Worm (Caenorhabditis elegans): Measurements from ENCODE around the gene ccch-5.

Gene ccch-5

ce11 chrIV:14919310-14919709 is at the start of gene ccch-5:
Gene ccch-5 (plus strand): TSS chrIV:14919610.
- no peak for TF ChIP-seq nfya-1 (tag; optimal IDR thresholded peaks at IDR 0.05; ENCODE audit: insufficient read depth)
- TF ChIP-seq nhr-43 (tag; optimal IDR thresholded peaks at IDR 0.05; ENCODE audit: poor library complexity, severe bottlenecking) = no peak

- TF ChIP-seq R02D3.7 (tag; optimal IDR thresholded peaks at IDR 0.05) = no peak
- TF ChIP-seq nhr-67 (tag; optimal IDR thresholded peaks at IDR 0.05) = no peak
- no peak for TF ChIP-seq elt-1 (tag; optimal IDR thresholded peaks at IDR 0.05)
- no peak for TF ChIP-seq nhr-76 (tag; optimal IDR thresholded peaks at IDR 0.05)
- TF ChIP-seq jun-1 (tag; optimal IDR thresholded peaks at IDR 0.05) = no peak
- no peak for TF ChIP-seq aly-2 (tag; optimal IDR thresholded peaks at IDR 0.05)
- no peak for TF ChIP-seq fos-1 (tag; optimal IDR thresholded peaks at IDR 0.05)
- peak; percentile 84 for TF ChIP-seq nhr-43 (tag; optimal IDR thresholded peaks at IDR 0.05; ENCODE audit: poor library complexity, severe bottlenecking)
- TF ChIP-seq mdl-1 (tag; optimal IDR thresholded peaks at IDR 0.05) = no peak
- TF ChIP-seq unc-39 (tag; optimal IDR thresholded peaks at IDR 0.05) = no peak
- TF ChIP-seq egl-27 (tag; optimal IDR thresholded peaks at IDR 0.05) = no peak
- no peak for TF ChIP-seq mml-1 (tag; optimal IDR thresholded peaks at IDR 0.05)
- no peak for TF ChIP-seq nhr-11 (tag; optimal IDR thresholded peaks at IDR 0.05)
- TF ChIP-seq ceh-82 (tag; optimal IDR thresholded peaks at IDR 0.05) = no peak
- peak in 2 of 3 experiments; percentile 19 to 56 for TF ChIP-seq elt-3 (tag; optimal IDR thresholded peaks at IDR 0.05)
- TF ChIP-seq ceh-28 (tag; optimal IDR thresholded peaks at IDR 0.05) = no peak
- TF ChIP-seq fkh-10 (GFP tag; optimal IDR thresholded peaks at IDR 0.05) = no peak
- no peak for TF ChIP-seq sea-2 (GFP tag; optimal IDR thresholded peaks at IDR 0.05)
- TF ChIP-seq ztf-11 (tag; optimal IDR thresholded peaks at IDR 0.05) = no peak
- no peak for TF ChIP-seq pha-4 (tag; optimal IDR thresholded peaks at IDR 0.05)
- TF ChIP-seq ZK546.5 (tag; optimal IDR thresholded peaks at IDR 0.05) = no peak
- TF ChIP-seq nhr-23 (tag; optimal IDR thresholded peaks at IDR 0.05) = peak; percentile 85
- no peak for TF ChIP-seq skn-1 (tag; optimal IDR thresholded peaks at IDR 0.05)
- no peak for TF ChIP-seq nhr-12 (tag; optimal IDR thresholded peaks at IDR 0.05)
- TF ChIP-seq ceh-16 (tag; optimal IDR thresholded peaks at IDR 0.05) = no peak
- TF ChIP-seq lsy-12 (tag; optimal IDR thresholded peaks at IDR 0.05) = no peak
- peak; percentile 82 for TF ChIP-seq nhr-25 (tag; optimal IDR thresholded peaks at IDR 0.05)
- no peak for TF ChIP-seq fkh-2 (tag; optimal IDR thresholded peaks at IDR 0.05)
- no peak for TF ChIP-seq lin-39 (tag; optimal IDR thresholded peaks at IDR 0.05)
- TF ChIP-seq elt-2 (tag; optimal IDR thresholded peaks at IDR 0.05) = no peak
- TF ChIP-seq nfya-1 (tag; optimal IDR thresholded peaks at IDR 0.05; ENCODE audit: insufficient read depth) = peak; percentile 91
These were observed 49.5 kb upstream of the ccch-5 start for ce11 chrIV:14869844-14870433.

ce11 chrIV:14872320-14872719 is 47.1 kb upstream of the ccch-5 start:
- TF ChIP-seq nhr-12 (tag; optimal IDR thresholded peaks at IDR 0.05) = no peak
- no peak for TF ChIP-seq pqm-1 (tag; optimal IDR thresholded peaks at IDR 0.05)
- peak; percentile 74 for TF ChIP-seq nfya-1 (tag; optimal IDR thresholded peaks at IDR 0.05; ENCODE audit: insufficient read depth)
- TF ChIP-seq nhr-23 (tag; optimal IDR thresholded peaks at IDR 0.05) = peak; percentile 81
- peak; percentile 5 for TF ChIP-seq ceh-28 (tag; optimal IDR thresholded peaks at IDR 0.05)
- peak; percentile 21 for TF ChIP-seq jun-1 (tag; optimal IDR thresholded peaks at IDR 0.05)
- peak; percentile 56 for TF ChIP-seq hmg-11 (tag; optimal IDR thresholded peaks at IDR 0.05)
- TF ChIP-seq elt-3 (tag; optimal IDR thresholded peaks at IDR 0.05) = peak in 1 of 3 experiments; percentile 37
- peak; percentile 43 for TF ChIP-seq lin-15B (tag; optimal IDR thresholded peaks at IDR 0.05)
- peak; percentile 86 for TF ChIP-seq nhr-25 (tag; optimal IDR thresholded peaks at IDR 0.05)
- TF ChIP-seq pha-4 (tag; optimal IDR thresholded peaks at IDR 0.05) = peak; percentile 61
- TF ChIP-seq sea-2 (GFP tag; optimal IDR thresholded peaks at IDR 0.05) = no peak
- no peak for TF ChIP-seq mdl-1 (tag; optimal IDR thresholded peaks at IDR 0.05)
- no peak for TF ChIP-seq nhr-77 (tag; optimal IDR thresholded peaks at IDR 0.05)
- no peak for TF ChIP-seq unc-62 (GFP tag; optimal IDR thresholded peaks at IDR 0.05)
- no peak for TF ChIP-seq nhr-76 (tag; optimal IDR thresholded peaks at IDR 0.05)
- TF ChIP-seq tbx-2 (tag; optimal IDR thresholded peaks at IDR 0.05) = peak; percentile 14
- TF ChIP-seq nhr-43 (tag; optimal IDR thresholded peaks at IDR 0.05; ENCODE audit: poor library complexity, severe bottlenecking) = peak; percentile 77

All from whole organism, L3 larva.